Fruit fly (Drosophila melanogaster) whole organism, wandering third instar larva: ENCODE measurements around the gene CG18731.

Source experiments
- Dif ChIP-seq: fragments of 200-275, 200-300 bp; sonication (Bioruptor generic); optimal IDR thresholded peaks from 2 replicates; lab custom pipeline; 2018; ENCODE audit warnings: missing biosample characterization, missing genetic modification characterization; ENCODE audit not compliant: partially characterized antibody
- Rel ChIP-seq, 2 experiments: fragments of 200-800 bp; sonication (Bioruptor generic) in 1 of 2; optimal IDR thresholded peaks; 2 replicates in 1 of 2; 3 replicates in 1 of 2; lab custom pipeline; 2016 to 2019; ENCODE audit warnings: mild to moderate bottlenecking in 2 of 2, missing biosample characterization in 2 of 2, missing genetic modification characterization in 2 of 2, moderate library complexity in 1 of 2
- br ChIP-seq: fragments of 200-800 bp; sonication (Bioruptor generic); optimal IDR thresholded peaks from 2 replicates; lab custom pipeline; 2016; ENCODE audit warnings: missing biosample characterization, missing genetic modification characterization
- usp ChIP-seq: fragments of >200 bp; optimal IDR thresholded peaks from 2 replicates; lab custom pipeline; 2017; ENCODE audit warnings: missing biosample characterization, missing genetic modification characterization

DNA sequence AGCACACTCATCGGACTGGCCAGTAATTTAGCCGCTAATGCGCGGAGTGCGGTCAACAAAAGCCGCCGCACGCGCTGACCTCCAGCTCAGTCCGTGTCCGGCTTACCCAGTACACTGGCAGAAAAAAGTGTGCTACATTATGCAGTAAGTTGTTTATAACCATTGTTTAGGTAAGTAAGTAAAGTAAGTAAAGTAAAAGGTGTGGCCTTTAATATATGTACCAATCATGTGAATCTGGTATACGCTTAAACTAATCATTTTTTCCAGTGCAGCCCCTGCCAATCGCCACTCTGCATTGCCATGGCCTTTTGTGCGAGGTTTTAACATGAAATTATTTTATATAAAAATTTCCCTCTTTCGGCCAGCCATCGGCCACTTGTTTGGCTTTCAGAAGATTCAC lies 13.4 kb upstream of the CG18731 start:
- TF ChIP-seq usp (GFP tag; lab: Kevin White, UChicago) (no peak), Rel (GFP tag; optimal IDR thresholded peaks at IDR 0.05; lab: Kevin White, UChicago) (no peak), Rel (tag; optimal IDR thresholded peaks at IDR 0.05; lab: Kevin White, UChicago) (no peak), br (GFP tag; lab: Kevin White, UChicago) (no peak), Dif (GFP tag; lab: Kevin White, UChicago) (no peak)
